Worm (Caenorhabditis elegans): ENCODE measurements around the gene R12H7.4.

DNA sequence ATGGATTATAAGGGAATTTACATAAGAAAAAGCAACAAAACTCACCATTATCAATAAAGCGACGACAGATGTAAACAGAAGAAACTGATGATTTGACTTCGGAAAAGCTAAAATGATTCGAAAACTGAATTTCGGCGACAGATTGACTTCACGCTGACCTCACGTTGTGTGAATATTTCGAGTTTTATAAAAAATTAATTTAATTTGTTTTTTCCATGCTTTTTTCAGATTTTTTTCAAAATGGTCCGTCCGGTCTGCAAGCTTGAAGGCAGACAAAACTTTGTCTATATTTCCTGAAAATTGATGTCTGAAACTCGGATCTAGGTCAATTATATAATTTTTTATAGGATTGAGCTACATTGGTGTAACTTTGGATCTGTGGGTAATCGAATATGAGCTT lies 25.3 kb downstream of the R12H7.4 start, which contains the start of gene K08H2.5:
- TF ChIP-seq pha-4 (tag; optimal IDR thresholded peaks at IDR 0.05) (no peak), nfya-1 (tag; optimal IDR thresholded peaks at IDR 0.05; ENCODE audit: borderline replicate concordance, insufficient read depth) (no peak), F33H1.4 (GFP tag; IDR thresholded peaks at IDR 0.05) (no peak), ztf-18 (tag; optimal IDR thresholded peaks at IDR 0.05) (no peak), ama-1 (optimal IDR thresholded peaks at IDR 0.05) (no peak), ama-1 (GFP tag; optimal IDR thresholded peaks at IDR 0.05) (no peak), fkh-3 (tag; optimal IDR thresholded peaks at IDR 0.05) (no peak), snpc-4 (GFP tag; optimal IDR thresholded peaks at IDR 0.05) (no peak), snpc-4 (tag; optimal IDR thresholded peaks at IDR 0.05) (no peak), ccch-3 (GFP tag; optimal IDR thresholded peaks at IDR 0.05) (no peak), lsy-27 (tag; optimal IDR thresholded peaks at IDR 0.05; ENCODE audit: borderline replicate concordance, insufficient read depth) (no peak)

Data from whole organism, young adult.